Worm (Caenorhabditis elegans) whole organism, dauer: ENCODE data around the gene B0554.4.

ENCODE experiments used
- unc-62 ChIP-seq: sonication (generic microtip); optimal IDR thresholded peaks from 2 replicates; lab custom pipeline; 2017; ENCODE audit warnings: missing biosample characterization, missing genetic modification reagents, missing genetic modification characterization

B0554.4 gene

ce11 chrV:428844-429243 lies at the start of gene B0554.4:
Gene B0554.4 (plus strand): TSS chrV:429144.
- no peak for TF ChIP-seq unc-62

ce11 chrV:380186-380585 lies 48.8 kb upstream of the B0554.4 start, which contains the start of gene mltn-8:
Gene mltn-8 (minus strand): TSS chrV:380286.
- no peak for TF ChIP-seq unc-62

- TF ChIP-seq unc-62 = no peak
These were observed 47.6 kb upstream of the B0554.4 start, which contains the start of gene ZK6.8 for ce11 chrV:381227-381950. Gene ZK6.8 (plus strand): TSS chrV:381908.

ce11 chrV:384511-384910 lies 44.4 kb upstream of the B0554.4 start:
- TF ChIP-seq unc-62 = no peak

ce11 chrV:385488-385887 lies 43.5 kb upstream of the B0554.4 start, which contains the start of gene lipl-5:
Gene lipl-5 (plus strand): TSS chrV:385746.
- no peak for TF ChIP-seq unc-62

- TF ChIP-seq unc-62 = no peak
These were observed 40.5 kb upstream of the B0554.4 start, which contains the start of gene ZK6.6 for ce11 chrV:388397-388796. Gene ZK6.6 (plus strand): TSS chrV:388697.

ce11 chrV:392199-392678 lies 36.7 kb upstream of the B0554.4 start, which contains the start of gene nhr-254:
Gene nhr-254 (plus strand): TSS chrV:392628.
- TF ChIP-seq unc-62 = no peak

- TF ChIP-seq unc-62 = no peak
These were observed 32.6 kb upstream of the B0554.4 start, which contains the start of gene nhr-253 for ce11 chrV:396309-396708. Gene nhr-253 (plus strand): TSS chrV:396593.

- no peak for TF ChIP-seq unc-62
These were observed 29.2 kb upstream of the B0554.4 start, which contains the start of gene scl-27 for ce11 chrV:399721-400120. Gene scl-27 (plus strand): TSS chrV:400021.

- no peak for TF ChIP-seq unc-62
These were observed 25.9 kb upstream of the B0554.4 start, which contains the start of gene srh-62 for ce11 chrV:403028-403427. Gene srh-62 (minus strand): TSS chrV:403128.

- no peak for TF ChIP-seq unc-62
These were observed 24.7 kb upstream of the B0554.4 start, which contains the start of gene nhr-252 for ce11 chrV:404210-404669. Gene nhr-252 (plus strand): TSS chrV:404619.

ce11 chrV:412820-413219 lies 16.1 kb upstream of the B0554.4 start:
- TF ChIP-seq unc-62 = no peak

ce11 chrV:414630-415029 lies 14.3 kb upstream of the B0554.4 start, which contains the start of gene dod-19:
Gene dod-19 (minus strand): TSS chrV:414759.
- no peak for TF ChIP-seq unc-62

- no peak for TF ChIP-seq unc-62
These were observed 13.9 kb upstream of the B0554.4 start for ce11 chrV:415072-415471.

ce11 chrV:417656-418353 lies 11.1 kb upstream of the B0554.4 start, which contains the start of gene irg-8:
Gene irg-8 (minus strand): TSS chrV:417706.
- TF ChIP-seq unc-62 = no peak

- TF ChIP-seq unc-62 = no peak
These were observed 10.5 kb upstream of the B0554.4 start, which contains the start of gene Y39D8A.1 for ce11 chrV:418432-418831. Gene Y39D8A.1 (plus strand): TSS chrV:418732.

ce11 chrV:422133-422532 lies 6.8 kb upstream of the B0554.4 start, which contains the start of gene dod-20:
Gene dod-20 (plus strand): TSS chrV:422433.
- no peak for TF ChIP-seq unc-62
